Worm (Caenorhabditis elegans) whole organism, mixed stage, embryonic: ENCODE measurements around the gene F28A12.3.

Experiments
- ceh-83 ChIP-seq: fragments of 200-800 bp; sonication (Bioruptor generic); optimal IDR thresholded peaks from 2 replicates; lab custom pipeline; 2018; ENCODE audit warnings: mild to moderate bottlenecking, missing genetic modification characterization, missing compliant biosample characterization
- ces-1 ChIP-seq: fragments of 150-350 bp; optimal IDR thresholded peaks from 2 replicates; lab custom pipeline; 2014; ENCODE audit warnings: missing biosample characterization, missing genetic modification reagents, missing genetic modification characterization
- elt-1 ChIP-seq: sonication (generic microtip); optimal IDR thresholded peaks from 2 replicates; lab custom pipeline; 2017; ENCODE audit warnings: missing genetic modification characterization, mild to moderate bottlenecking, missing compliant biosample characterization, antibody characterized with exemption, moderate library complexity, borderline replicate concordance; ENCODE audit not compliant: insufficient read depth
- elt-3 ChIP-seq: fragments of 150-350 bp; optimal IDR thresholded peaks from 2 replicates; lab custom pipeline; 2014; ENCODE audit warnings: missing biosample characterization, missing genetic modification characterization
- ham-2 ChIP-seq: fragments of 200-800 bp; sonication (Bioruptor generic); optimal IDR thresholded peaks from 2 replicates; lab custom pipeline; 2018; ENCODE audit warnings: mild to moderate bottlenecking, missing genetic modification characterization, missing compliant biosample characterization
- lin-13 ChIP-seq: fragments of 150-350 bp; optimal IDR thresholded peaks from 2 replicates; lab custom pipeline; 2014; ENCODE audit warnings: missing biosample characterization, missing genetic modification characterization
- lsy-2 ChIP-seq: fragments of 150-350 bp; optimal IDR thresholded peaks from 2 replicates; lab custom pipeline; 2014; ENCODE audit warnings: missing biosample characterization, missing genetic modification characterization
- nhr-2 ChIP-seq: fragments of 150-350 bp; optimal IDR thresholded peaks from 2 replicates; lab custom pipeline; 2014; ENCODE audit warnings: missing biosample characterization, missing genetic modification characterization
- nhr-28 ChIP-seq: fragments of 150-350 bp; optimal IDR thresholded peaks from 2 replicates; lab custom pipeline; 2014; ENCODE audit warnings: missing biosample characterization, missing genetic modification characterization
- pha-4 ChIP-seq: fragments of 150-350 bp; optimal IDR thresholded peaks from 2 replicates; lab custom pipeline; 2018; ENCODE audit warnings: missing biosample characterization, missing genetic modification reagents, missing genetic modification characterization
- snpc-4 ChIP-seq: fragments of 150-350 bp; optimal IDR thresholded peaks from 2 replicates; lab custom pipeline; 2014; ENCODE audit warnings: missing biosample characterization, missing genetic modification characterization
- tbx-8 ChIP-seq: fragments of 200-800 bp; sonication (Bioruptor generic); optimal IDR thresholded peaks from 2 replicates; lab custom pipeline; 2018; ENCODE audit warnings: mild to moderate bottlenecking, missing genetic modification characterization, moderate library complexity, missing compliant biosample characterization
- unc-39 ChIP-seq: fragments of 150-350 bp; optimal IDR thresholded peaks from 2 replicates; lab custom pipeline; 2014; ENCODE audit warnings: missing biosample characterization, missing genetic modification characterization
- ztf-11 ChIP-seq: fragments of 150-350 bp; optimal IDR thresholded peaks from 2 replicates; lab custom pipeline; 2014; ENCODE audit warnings: missing biosample characterization, missing genetic modification characterization

ce11 chrV:8636907-8637306 is 4.3 kb downstream of the F28A12.3 start, which contains the start of gene grl-12:
- TF ChIP-seq ces-1 (GFP tag; lab: Kevin White, UChicago): no peak
- TF ChIP-seq elt-3 (tag; lab: Kevin White, UChicago): no peak
- no peak for TF ChIP-seq lin-13 (tag; lab: Kevin White, UChicago)
- no peak for TF ChIP-seq nhr-28 (tag; lab: Kevin White, UChicago)
- TF ChIP-seq ztf-11 (tag; lab: Kevin White, UChicago): no peak
- no peak for TF ChIP-seq snpc-4 (tag; lab: Kevin White, UChicago)
- no peak for TF ChIP-seq ceh-83 (GFP tag; lab: Kevin White, UChicago)
- TF ChIP-seq tbx-8 (GFP tag; lab: Kevin White, UChicago): no peak
- TF ChIP-seq ham-2 (GFP tag; lab: Kevin White, UChicago): no peak
- TF ChIP-seq nhr-2: no peak
- TF ChIP-seq unc-39 (tag; lab: Kevin White, UChicago): no peak
- TF ChIP-seq pha-4 (tag; lab: Kevin White, UChicago): no peak
- TF ChIP-seq lsy-2 (tag; lab: Kevin White, UChicago): no peak
- no peak for TF ChIP-seq elt-1 (tag; lab: Kevin White, UChicago)
